Fruit fly (Drosophila melanogaster) whole organism, embryonic: ENCODE measurements around the gene Ndae1.

Source experiments
- Asciz ChIP-seq: fragments of 200-800 bp; sonication (Bioruptor generic); optimal IDR thresholded peaks from 2 replicates; lab custom pipeline; 2017; ENCODE audit warnings: missing biosample characterization, mild to moderate bottlenecking, missing genetic modification characterization, missing genetic modification reagents
- Blimp-1 ChIP-seq: fragments of 200-800 bp; sonication (Bioruptor generic); optimal IDR thresholded peaks from 3 replicates; lab custom pipeline; 2018; ENCODE audit warnings: missing biosample characterization, missing genetic modification characterization, mild to moderate bottlenecking, moderate library complexity, missing genetic modification reagents
- CG10543 ChIP-seq: fragments of 200-800 bp; sonication (Bioruptor generic); optimal IDR thresholded peaks from 3 replicates; lab custom pipeline; 2017; ENCODE audit warnings: missing biosample characterization, mild to moderate bottlenecking, missing genetic modification characterization, moderate library complexity
- CG10979 ChIP-seq: fragments of 200-800 bp; sonication (Bioruptor generic); optimal IDR thresholded peaks from 2 replicates; lab custom pipeline; 2018; ENCODE audit warnings: missing biosample characterization, mild to moderate bottlenecking, missing genetic modification characterization, moderate library complexity
- CG11504 ChIP-seq: fragments of 200-800 bp; sonication (Bioruptor generic); optimal IDR thresholded peaks from 3 replicates; lab custom pipeline; 2019; ENCODE audit warnings: missing biosample characterization, mild to moderate bottlenecking, missing genetic modification characterization, moderate library complexity
- CG13894 ChIP-seq: fragments of 200-800 bp; sonication (Bioruptor generic); optimal IDR thresholded peaks from 3 replicates; lab custom pipeline; 2018; ENCODE audit warnings: missing biosample characterization, mild to moderate bottlenecking, missing genetic modification characterization, moderate library complexity
- CG1602 ChIP-seq: fragments of 200-800 bp; sonication (Bioruptor generic); optimal IDR thresholded peaks from 3 replicates; lab custom pipeline; 2016; ENCODE audit warnings: missing biosample characterization, missing genetic modification characterization
- CG17359 ChIP-seq: fragments of 200-800 bp; sonication (Bioruptor generic); optimal IDR thresholded peaks from 3 replicates; lab custom pipeline; 2018; ENCODE audit warnings: missing biosample characterization, mild to moderate bottlenecking, missing genetic modification characterization, moderate library complexity
- CG18262 ChIP-seq: fragments of 200-800 bp; optimal IDR thresholded peaks from 3 replicates; lab custom pipeline; 2019; ENCODE audit warnings: missing biosample characterization, mild to moderate bottlenecking, missing genetic modification characterization, moderate library complexity
- CG2202 ChIP-seq: fragments of 200-800 bp; sonication (Bioruptor generic); optimal IDR thresholded peaks from 2 replicates; lab custom pipeline; 2018; ENCODE audit warnings: missing biosample characterization, mild to moderate bottlenecking, missing genetic modification characterization
- CG3163 ChIP-seq: fragments of 200-800 bp; sonication (Bioruptor generic); optimal IDR thresholded peaks from 3 replicates; lab custom pipeline; 2016; ENCODE audit warnings: missing biosample characterization, missing genetic modification characterization
- CG32772 ChIP-seq: fragments of 200-800 bp; sonication (Bioruptor generic); IDR thresholded peaks from 2 replicates; pipeline ENCODE4 v1.3.6; 2022; ENCODE audit warnings: missing biosample characterization, missing genetic modification characterization
- CG34422 ChIP-seq: fragments of 200-800 bp; sonication (Bioruptor generic); IDR thresholded peaks from 3 replicates; pipeline ENCODE4 v1.3.6; 2022; ENCODE audit warnings: missing biosample characterization, missing genetic modification characterization
- CG4820 ChIP-seq: fragments of 200-800 bp; sonication (Bioruptor generic); optimal IDR thresholded peaks from 3 replicates; lab custom pipeline; 2016; ENCODE audit warnings: missing biosample characterization, missing genetic modification characterization
- CG6813 ChIP-seq: fragments of 200-800 bp; sonication (Bioruptor generic); optimal IDR thresholded peaks from 2 replicates; lab custom pipeline; 2017; ENCODE audit warnings: missing biosample characterization, missing genetic modification characterization, mild to moderate bottlenecking, moderate library complexity, missing genetic modification reagents
- CG7271 ChIP-seq: fragments of 200-800 bp; sonication (Bioruptor generic); optimal IDR thresholded peaks from 2 replicates; lab custom pipeline; 2018; ENCODE audit warnings: missing biosample characterization, mild to moderate bottlenecking, missing genetic modification characterization, moderate library complexity
- CG8388 ChIP-seq: fragments of 200-800 bp; sonication (Bioruptor generic); optimal IDR thresholded peaks from 2 replicates; lab custom pipeline; 2019; ENCODE audit warnings: missing biosample characterization, mild to moderate bottlenecking, missing genetic modification characterization, moderate library complexity
- Dbx ChIP-seq: fragments of 200-800 bp; sonication (Bioruptor generic); IDR thresholded peaks from 3 replicates; pipeline ENCODE4 v1.3.6; 2022; ENCODE audit warnings: missing biosample characterization, missing genetic modification characterization
- Drgx ChIP-seq: fragments of 200-800 bp; sonication (Bioruptor generic); IDR thresholded peaks from 2 replicates; pipeline ENCODE4 v1.3.6; 2022; ENCODE audit warnings: missing biosample characterization, missing genetic modification characterization
- Hr3 ChIP-seq: fragments of 200-800 bp; sonication (Bioruptor generic); optimal IDR thresholded peaks from 3 replicates; lab custom pipeline; 2016; ENCODE audit warnings: missing biosample characterization, missing genetic modification characterization
- Kr ChIP-seq: fragments of 200-800 bp; sonication (Bioruptor generic); optimal IDR thresholded peaks from 2 replicates; lab custom pipeline; 2017; ENCODE audit warnings: missing biosample characterization, mild to moderate bottlenecking, missing genetic modification characterization
- Oli ChIP-seq: fragments of 200-800 bp; sonication (Bioruptor generic); optimal IDR thresholded peaks from 2 replicates; lab custom pipeline; 2018; ENCODE audit warnings: missing biosample characterization, mild to moderate bottlenecking, missing genetic modification characterization, moderate library complexity
- Xbp1 ChIP-seq: fragments of 200-800 bp; sonication (Bioruptor generic); optimal IDR thresholded peaks from 3 replicates; lab custom pipeline; 2016; ENCODE audit warnings: missing biosample characterization, mild to moderate bottlenecking, missing genetic modification characterization
- bbx ChIP-seq: fragments of 200-800 bp; sonication (Bioruptor generic); IDR thresholded peaks from 2 replicates; pipeline ENCODE4 v1.3.6; 2022; ENCODE audit warnings: missing biosample characterization, missing genetic modification characterization; ENCODE audit not compliant: partially characterized antibody
- bsh ChIP-seq, 2 experiments: fragments of 200-800 bp; sonication (Bioruptor generic); optimal IDR thresholded peaks; 2 replicates each; lab custom pipeline; 2017 to 2018; ENCODE audit warnings: mild to moderate bottlenecking in 2 of 2, missing biosample characterization in 2 of 2, missing genetic modification characterization in 2 of 2, moderate library complexity in 1 of 2
- chn ChIP-seq: fragments of 200-800 bp; sonication (Bioruptor generic); optimal IDR thresholded peaks from 2 replicates; lab custom pipeline; 2016; ENCODE audit warnings: missing biosample characterization, missing genetic modification characterization
- emc ChIP-seq: fragments of 200-800 bp; sonication (Bioruptor generic); optimal IDR thresholded peaks from 2 replicates; lab custom pipeline; 2016; ENCODE audit warnings: missing biosample characterization, missing genetic modification characterization
- ewg ChIP-seq: fragments of 200-800 bp; sonication (Bioruptor generic); optimal IDR thresholded peaks from 3 replicates; lab custom pipeline; 2017; ENCODE audit warnings: mild to moderate bottlenecking, missing biosample characterization, missing genetic modification reagents, missing genetic modification characterization
- jigr1 ChIP-seq: fragments of 200-800 bp; sonication (Bioruptor generic); IDR thresholded peaks from 3 replicates; pipeline ENCODE4 v1.3.6; 2022; ENCODE audit warnings: missing biosample characterization, missing genetic modification characterization
- ken ChIP-seq: fragments of 200-800 bp; sonication (Bioruptor generic); IDR thresholded peaks from 3 replicates; pipeline ENCODE4 v1.3.6; 2022; ENCODE audit warnings: missing biosample characterization, missing genetic modification characterization
- kni ChIP-seq: fragments of 200-800 bp; sonication (Bioruptor generic); optimal IDR thresholded peaks from 3 replicates; lab custom pipeline; 2017; ENCODE audit warnings: mild to moderate bottlenecking, missing biosample characterization, missing genetic modification reagents, missing genetic modification characterization
- lov ChIP-seq, 2 experiments: fragments of 200-800 bp in 1 of 2; fragments of >200 bp in 1 of 2; sonication (Bioruptor generic) in 1 of 2; IDR thresholded peaks in 1 of 2; optimal IDR thresholded peaks in 1 of 2; 2 replicates in 1 of 2; 3 replicates in 1 of 2; pipeline versions ENCODE4 v1.3.6 to Lab custom; 2017 to 2022; ENCODE audit warnings: missing biosample characterization in 1 of 2, missing genetic modification characterization in 1 of 2
- nerfin-1 ChIP-seq: fragments of 200-800 bp; sonication (Bioruptor generic); optimal IDR thresholded peaks from 3 replicates; lab custom pipeline; 2019; ENCODE audit warnings: missing biosample characterization, mild to moderate bottlenecking, missing genetic modification characterization, moderate library complexity
- otp ChIP-seq: fragments of 200-800 bp; sonication (Bioruptor generic); IDR thresholded peaks from 3 replicates; pipeline ENCODE4, ENCODE4 v1.3.6; 2022; ENCODE audit warnings: missing biosample characterization, missing genetic modification characterization
- pfk ChIP-seq: fragments of 200-800 bp; sonication (Bioruptor generic); optimal IDR thresholded peaks from 2 replicates; lab custom pipeline; 2018; ENCODE audit warnings: missing biosample characterization, mild to moderate bottlenecking, missing genetic modification characterization, moderate library complexity
- prd ChIP-seq, 3 experiments: fragments of >200 bp in 2 of 3; fragments of 200-800 bp in 1 of 3; sonication (Bioruptor generic) in 1 of 3; optimal IDR thresholded peaks in 2 of 3; IDR thresholded peaks in 1 of 3; 2 replicates in 2 of 3; 3 replicates in 1 of 3; pipeline versions ENCODE4 v1.3.6 to Lab custom; 2017 to 2022; ENCODE audit warnings: missing biosample characterization in 1 of 3, missing genetic modification characterization in 1 of 3
- pros ChIP-seq: fragments of 200-800 bp; sonication (Bioruptor generic); optimal IDR thresholded peaks from 3 replicates; lab custom pipeline; 2019; ENCODE audit warnings: missing biosample characterization, mild to moderate bottlenecking, missing genetic modification characterization, moderate library complexity
- psq ChIP-seq: fragments of 200-800 bp; sonication (Bioruptor generic); optimal IDR thresholded peaks from 2 replicates; lab custom pipeline; 2017; ENCODE audit warnings: missing biosample characterization, missing genetic modification characterization
- sc ChIP-seq, 3 experiments: fragments of >200 bp in 2 of 3; fragments of 200-800 bp in 1 of 3; sonication (Bioruptor generic) in 1 of 3; optimal IDR thresholded peaks; 2 replicates in 2 of 3; 3 replicates in 1 of 3; lab custom pipeline; 2017; ENCODE audit warnings: mild to moderate bottlenecking in 1 of 3, missing biosample characterization in 1 of 3, missing genetic modification characterization in 1 of 3, missing genetic modification reagents in 1 of 3
- sisA ChIP-seq: fragments of 200-800 bp; sonication (Bioruptor generic); IDR thresholded peaks from 2 replicates; pipeline ENCODE4 v1.3.6; 2022; ENCODE audit warnings: missing biosample characterization, missing genetic modification characterization
- tio ChIP-seq: fragments of 200-800 bp; sonication (Bioruptor generic); optimal IDR thresholded peaks from 2 replicates; lab custom pipeline; 2017; ENCODE audit warnings: missing biosample characterization, missing genetic modification characterization, inconsistent platforms
- tll ChIP-seq, 2 experiments: fragments of 200-800 bp in 1 of 2; fragments of >200 bp in 1 of 2; sonication (Bioruptor generic) in 1 of 2; optimal IDR thresholded peaks; 2 replicates each; lab custom pipeline; 2017 to 2019; ENCODE audit warnings: missing biosample characterization in 2 of 2, missing genetic modification characterization in 2 of 2, mild to moderate bottlenecking in 1 of 2, moderate library complexity in 1 of 2
- tna ChIP-seq: fragments of 200-800 bp; sonication (Bioruptor generic); IDR thresholded peaks from 2 replicates; pipeline ENCODE4 v1.3.6; 2022; ENCODE audit warnings: missing biosample characterization, missing genetic modification characterization; ENCODE audit not compliant: partially characterized antibody
- vvl ChIP-seq: fragments of 200-800 bp; sonication (Bioruptor generic); IDR thresholded peaks from 2 replicates; pipeline ENCODE4 v1.3.6; 2022; ENCODE audit warnings: missing biosample characterization, missing genetic modification characterization
- wek ChIP-seq: fragments of 200-800 bp; sonication (Bioruptor generic); optimal IDR thresholded peaks from 3 replicates; lab custom pipeline; 2018; ENCODE audit warnings: missing biosample characterization, mild to moderate bottlenecking, missing genetic modification characterization, moderate library complexity

Gene Ndae1

DNA sequence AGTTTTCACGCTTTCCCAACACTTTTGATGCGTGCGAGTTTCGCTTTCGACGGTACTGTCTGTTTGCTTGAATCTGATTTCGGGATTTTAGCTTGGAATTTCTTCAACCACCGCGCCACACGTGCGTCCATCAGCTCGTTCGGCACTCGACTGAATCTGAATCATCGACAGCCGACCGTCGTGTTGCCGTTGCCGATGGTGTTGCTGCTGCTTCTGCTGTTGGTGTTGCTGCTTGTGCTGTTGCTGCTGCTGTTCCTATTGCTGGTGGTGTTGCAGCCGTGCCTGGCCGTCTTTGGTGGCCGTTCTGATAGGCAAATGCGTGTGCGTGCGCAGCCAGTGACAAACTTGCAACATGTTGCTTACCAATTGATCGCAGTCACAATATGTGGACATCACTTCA is 27.9 kb upstream of the Ndae1 start, which contains the start of gene Wnt4 (continued):
- TF ChIP-seq ken (GFP tag; lab: Robert Waterston, UW) (peak; percentile 17; the same call in 1 of the 3 replicates), CG10979 (tag; lab: Kevin White, UChicago) (no peak), CG10543 (GFP tag; lab: Kevin White, UChicago) (peak; percentile 26), CG11504 (tag; lab: Kevin White, UChicago) (peak; percentile 100), lov (optimal IDR thresholded peaks at IDR 0.05; lab: Kevin White, UChicago) (no peak), lov (GFP tag; IDR thresholded peaks at IDR 0.05; lab: Robert Waterston, UW) (0 out of 3 replicates have a peak, but pooled peaks have one; percentile 45), bbx (peak; percentile 65), vvl (peak; percentile 62; the same call in 1 of the 2 replicates), sisA (GFP tag; lab: Robert Waterston, UW) (no peak), ewg (peak; percentile 33)

DNA sequence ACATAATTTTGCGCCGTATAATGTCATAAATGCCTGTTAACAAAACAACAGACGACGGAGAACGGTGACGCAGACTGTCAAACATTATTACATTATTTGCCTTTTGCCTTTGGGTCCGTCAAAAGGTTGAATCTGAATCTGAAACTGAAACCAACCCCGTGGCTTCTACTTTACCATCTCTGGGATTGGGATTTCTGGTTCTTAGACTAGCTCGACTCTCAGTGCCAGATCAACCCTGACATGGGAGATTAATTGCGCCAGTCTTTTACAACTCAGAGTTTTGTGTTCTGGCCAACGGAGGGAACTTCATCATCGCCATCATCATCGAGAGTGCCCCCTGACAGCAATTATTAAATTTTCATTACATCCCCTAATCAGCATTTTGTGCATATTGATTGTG is 23.3 kb upstream of the Ndae1 start:
- TF ChIP-seq wek (GFP tag; lab: Kevin White, UChicago) (no peak), kni (GFP tag; lab: Kevin White, UChicago) (peak; percentile 43), Hr3 (GFP tag; lab: Kevin White, UChicago) (no peak), CG13894 (tag; lab: Kevin White, UChicago) (peak; percentile 66), emc (GFP tag; lab: Kevin White, UChicago) (no peak), tna (no peak), CG6813 (GFP tag; lab: Kevin White, UChicago) (no peak), tll (GFP tag; optimal IDR thresholded peaks at IDR 0.05; lab: Kevin White, UChicago) (peak in 1 of 2 experiments; percentile 15), CG4820 (GFP tag; lab: Kevin White, UChicago) (no peak), Blimp-1 (GFP tag; lab: Kevin White, UChicago) (no peak), CG7271 (tag; lab: Kevin White, UChicago) (no peak), CG32772 (no peak), nerfin-1 (tag; lab: Kevin White, UChicago) (no peak), CG3163 (GFP tag; lab: Kevin White, UChicago) (no peak), pros (GFP tag; lab: Kevin White, UChicago) (peak; percentile 95)

DNA sequence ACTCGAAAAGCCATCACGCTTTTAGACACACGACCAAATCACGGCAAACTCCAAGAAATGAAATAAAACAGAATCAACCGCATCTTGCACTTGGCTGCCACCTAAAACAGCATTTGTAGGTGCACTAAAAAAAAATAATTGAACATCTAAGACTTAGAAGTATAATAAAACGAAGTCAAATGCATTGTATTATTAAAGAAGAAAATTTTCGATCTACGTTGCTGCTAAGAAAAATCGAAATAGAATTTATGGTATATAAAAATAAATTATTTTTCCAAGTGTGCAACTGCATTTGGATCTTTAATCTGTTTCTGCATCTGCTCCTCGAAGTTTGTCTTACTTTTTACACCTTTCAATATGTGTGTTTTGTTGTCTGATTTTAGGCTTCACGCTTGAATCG is 21.1 kb upstream of the Ndae1 start:
- peak; percentile 17 for TF ChIP-seq tio (GFP tag; lab: Kevin White, UChicago)
- TF ChIP-seq CG34422 (GFP tag; lab: Robert Waterston, UW): peak; percentile 23; the same call in 1 of the 3 replicates
- peak; percentile 12 for TF ChIP-seq psq (GFP tag; lab: Kevin White, UChicago)
- no peak for TF ChIP-seq pfk (GFP tag; lab: Kevin White, UChicago)
- TF ChIP-seq Asciz (GFP tag; lab: Kevin White, UChicago): peak; percentile 55
- no peak for TF ChIP-seq Dbx (GFP tag; lab: Robert Waterston, UW)
- peak; percentile 57 for TF ChIP-seq Xbp1 (GFP tag; lab: Kevin White, UChicago)
- TF ChIP-seq lov (optimal IDR thresholded peaks at IDR 0.05; lab: Kevin White, UChicago): no peak
- TF ChIP-seq lov (GFP tag; IDR thresholded peaks at IDR 0.05; lab: Robert Waterston, UW): peak; percentile 61; the same call in 1 of the 3 replicates
- TF ChIP-seq Kr (GFP tag; lab: Kevin White, UChicago): no peak
- peak; percentile 28 for TF ChIP-seq chn (GFP tag; lab: Kevin White, UChicago)
- peak; percentile 50 for TF ChIP-seq Oli (tag; lab: Kevin White, UChicago)
- TF ChIP-seq CG17359 (tag; lab: Kevin White, UChicago): peak; percentile 55
- TF ChIP-seq CG8388 (GFP tag; lab: Kevin White, UChicago): peak; percentile 70
- TF ChIP-seq CG1602 (GFP tag; lab: Kevin White, UChicago): peak; percentile 44
- TF ChIP-seq jigr1 (GFP tag; lab: Robert Waterston, UW): no peak
- peak; percentile 41; the same call in 1 of the 2 replicates for TF ChIP-seq Drgx (GFP tag; lab: Robert Waterston, UW)
- TF ChIP-seq prd (optimal IDR thresholded peaks at IDR 0.05; lab: Kevin White, UChicago): no peak
- peak; percentile 68 for TF ChIP-seq prd (GFP tag; IDR thresholded peaks at IDR 0.05; lab: Robert Waterston, UW)
- peak; percentile 66 for TF ChIP-seq CG2202 (tag; lab: Kevin White, UChicago)
- TF ChIP-seq CG18262 (tag; lab: Kevin White, UChicago): peak; percentile 83
- TF ChIP-seq otp (GFP tag; lab: Robert Waterston, UW): 0 out of 3 replicates have a peak, but pooled peaks have one; percentile 13
- no peak for TF ChIP-seq sc (optimal IDR thresholded peaks at IDR 0.05; lab: Kevin White, UChicago)
- TF ChIP-seq sc (GFP tag; optimal IDR thresholded peaks at IDR 0.05; lab: Kevin White, UChicago): peak; percentile 27
- peak in 1 of 2 experiments; percentile 89 for TF ChIP-seq bsh (GFP tag; optimal IDR thresholded peaks at IDR 0.05; lab: Kevin White, UChicago)
